Fruit fly (Drosophila melanogaster) whole organism, wandering third instar larva: ENCODE data around the gene CG42693.

Experiments used
- Mio ChIP-seq: sonication (Bioruptor generic); optimal IDR thresholded peaks from 2 replicates; lab custom pipeline; 2016; ENCODE audit warnings: missing biosample characterization, missing genetic modification characterization
- sv ChIP-seq: fragments of 200-800 bp; sonication (Bioruptor generic); optimal IDR thresholded peaks from 3 replicates; lab custom pipeline; 2016; ENCODE audit warnings: missing biosample characterization, missing genetic modification characterization

DNA sequence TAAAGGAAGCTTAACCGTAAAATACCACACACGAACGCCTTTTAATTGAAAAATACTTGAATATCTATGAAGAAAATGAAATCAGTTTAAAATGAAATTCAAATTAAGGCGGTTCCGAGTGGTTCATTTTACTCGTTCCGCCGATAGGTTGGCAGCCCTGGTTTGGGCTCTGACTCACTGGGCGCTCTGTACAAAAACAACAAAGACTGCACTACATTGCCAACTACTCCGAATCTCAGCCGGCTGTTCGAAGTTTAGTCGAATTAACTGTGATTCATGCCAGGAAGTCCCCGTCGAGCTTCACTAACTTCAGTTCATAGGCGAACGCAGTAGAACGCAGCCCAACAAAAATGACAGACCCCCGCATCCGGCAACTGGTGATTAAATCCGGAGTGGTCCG, 35.1 kb upstream of the CG42693 start, which contains the start of gene Tbca:
- TF ChIP-seq Mio (GFP tag; lab: Kevin White, UChicago) (no peak), sv (GFP tag; lab: Kevin White, UChicago) (no peak)
